Worm (Caenorhabditis elegans): ENCODE measurements around the gene ugt-66.

The ugt-66 gene

DNA sequence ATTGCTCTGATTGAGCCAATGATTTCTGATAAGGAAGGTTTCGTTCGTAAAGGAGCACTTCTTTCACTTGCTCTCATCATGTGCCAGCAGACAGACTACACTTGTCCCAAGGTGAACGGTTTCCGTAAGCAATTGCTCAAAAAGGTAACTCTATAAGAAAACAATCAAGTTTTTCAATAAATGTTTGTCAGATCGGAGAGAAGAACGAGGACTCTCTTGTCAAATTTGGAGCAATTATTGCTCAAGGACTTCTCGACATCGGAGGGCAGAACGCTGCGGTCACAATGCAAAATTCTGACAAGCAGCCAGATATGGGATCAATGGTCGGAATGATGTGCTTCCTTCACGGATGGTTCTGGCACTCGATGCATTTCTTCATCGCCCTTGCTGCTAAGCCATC, 6.9 kb upstream of the ugt-66 start:
- no peak for TF ChIP-seq lsy-2 (tag; optimal IDR thresholded peaks at IDR 0.05)
- no peak for TF ChIP-seq flh-1 (GFP tag; optimal IDR thresholded peaks at IDR 0.05)
- no peak for TF ChIP-seq nhr-12 (tag; optimal IDR thresholded peaks at IDR 0.05)
- no peak for TF ChIP-seq ceh-83 (GFP tag; optimal IDR thresholded peaks at IDR 0.05)

DNA sequence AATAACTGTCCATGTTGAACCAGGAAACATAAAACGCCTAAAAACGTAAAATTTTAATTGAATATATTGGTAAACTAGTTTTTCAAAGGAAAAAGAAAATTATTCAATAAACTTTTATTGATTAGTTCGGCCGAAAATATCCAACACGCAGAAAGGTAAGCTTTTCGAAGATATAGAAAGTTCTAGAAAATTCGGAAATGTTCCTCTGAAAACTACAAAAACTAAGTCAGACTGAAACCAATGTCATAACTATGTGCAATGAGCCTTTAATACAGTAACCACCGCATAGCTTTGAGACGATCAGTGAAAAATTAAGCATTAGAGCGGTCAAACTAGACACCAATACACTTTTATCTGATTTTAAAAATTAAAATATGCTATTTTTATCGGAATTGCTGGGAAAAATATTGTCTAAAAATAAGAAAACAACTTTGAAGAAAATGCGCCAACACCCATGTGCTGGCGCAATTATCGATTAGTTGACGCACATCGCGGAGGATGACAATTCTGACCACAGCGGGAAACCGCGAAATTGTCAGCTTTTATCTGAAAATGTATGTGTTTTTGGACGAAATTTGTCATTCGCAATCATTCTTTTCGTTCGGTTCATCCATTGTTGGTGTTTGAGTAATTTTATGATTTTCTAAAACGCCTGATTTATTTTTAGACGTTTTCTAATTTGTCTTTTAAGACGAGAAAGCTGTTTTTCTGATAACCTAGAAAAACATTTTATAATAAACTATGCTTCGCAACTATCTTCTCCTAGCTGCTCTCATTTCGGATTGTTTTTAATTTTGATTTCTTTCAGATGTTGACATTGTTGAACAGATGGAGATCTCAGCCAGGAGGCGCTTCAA, 4.2 kb upstream of the ugt-66 start, which contains the start of the genes C23G10.7 and rpn-2:
Gene C23G10.7 (minus strand): TSS at position 37 of the 857 bp plus-strand sequence.
Gene rpn-2 (plus strand): TSS at position 807 of the 857 bp plus-strand sequence.
- TF ChIP-seq nhr-12 (tag; optimal IDR thresholded peaks at IDR 0.05), result no peak
- TF ChIP-seq unc-120 (tag; optimal IDR thresholded peaks at IDR 0.05; ENCODE audit: poor library complexity, severe bottlenecking), result peak; percentile 23
- TF ChIP-seq lsy-2 (tag; optimal IDR thresholded peaks at IDR 0.05), result peak; percentile 49
- peak; percentile 34 for TF ChIP-seq mep-1 (tag; optimal IDR thresholded peaks at IDR 0.05)

DNA sequence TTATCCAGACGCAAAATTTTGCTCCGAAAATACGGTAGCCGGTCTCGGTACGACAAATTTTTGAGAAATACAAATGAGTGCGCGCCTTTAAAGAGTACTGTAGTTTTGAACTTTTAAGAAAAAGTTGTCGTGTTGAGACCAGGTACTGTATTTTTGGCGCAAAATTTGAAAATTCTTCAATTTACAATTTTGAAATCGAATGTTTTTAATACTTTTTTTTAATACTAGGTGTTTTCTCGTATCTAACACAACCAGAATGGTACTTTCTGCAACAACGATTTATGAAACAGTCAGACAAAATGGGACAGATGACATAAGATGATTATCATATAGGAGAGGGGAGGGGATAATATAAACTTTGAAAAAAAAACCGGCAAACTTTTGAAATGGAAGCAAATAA, 1.3 kb upstream of the ugt-66 start:
- TF ChIP-seq ces-1 (GFP tag; optimal IDR thresholded peaks at IDR 0.05) (no peak), ceh-39 (tag; optimal IDR thresholded peaks at IDR 0.05) (no peak), unc-39 (tag; optimal IDR thresholded peaks at IDR 0.05) (no peak), mep-1 (tag; optimal IDR thresholded peaks at IDR 0.05) (no peak), ztf-11 (tag; optimal IDR thresholded peaks at IDR 0.05) (no peak), snpc-4 (tag; optimal IDR thresholded peaks at IDR 0.05) (no peak), ham-2 (GFP tag; optimal IDR thresholded peaks at IDR 0.05) (no peak), unc-62 (GFP tag; optimal IDR thresholded peaks at IDR 0.05) (no peak), mls-2 (tag; optimal IDR thresholded peaks at IDR 0.05) (no peak), nhr-76 (tag; optimal IDR thresholded peaks at IDR 0.05) (no peak), drap-1 (GFP tag; optimal IDR thresholded peaks at IDR 0.05) (no peak), sptf-1 (tag; optimal IDR thresholded peaks at IDR 0.05) (no peak), cnd-1 (tag; optimal IDR thresholded peaks at IDR 0.05) (no peak), lsy-2 (tag; optimal IDR thresholded peaks at IDR 0.05) (no peak), mab-5 (tag; optimal IDR thresholded peaks at IDR 0.05) (no peak), sem-2 (GFP tag; optimal IDR thresholded peaks at IDR 0.05) (no peak), nhr-28 (tag; optimal IDR thresholded peaks at IDR 0.05) (no peak)

DNA sequence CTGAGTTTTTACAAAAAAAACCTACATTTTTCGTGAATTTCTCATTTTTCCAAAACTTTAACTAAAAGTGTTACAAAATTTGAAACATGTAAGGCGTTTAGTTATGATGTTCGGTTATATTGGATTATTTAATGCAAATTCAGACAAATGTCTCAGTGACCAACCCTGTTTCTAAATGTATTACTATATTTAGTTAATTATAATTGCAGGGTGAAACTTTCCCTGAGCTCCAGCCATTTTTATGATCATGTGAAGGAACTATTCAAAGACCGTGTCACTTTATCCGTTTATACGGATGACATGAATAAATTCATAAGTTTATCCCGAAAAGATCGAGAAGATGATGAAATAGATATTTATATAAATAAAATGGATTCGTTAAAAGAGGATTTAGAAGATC, 3.6 kb downstream of the ugt-66 start, which contains the start of gene C23G10.5:
Gene C23G10.5 (plus strand): TSS at position 301 of the 400 bp plus-strand sequence.
- TF ChIP-seq elt-1 (tag; optimal IDR thresholded peaks at IDR 0.05; ENCODE audit: borderline replicate concordance, insufficient read depth), result peak; percentile 48
- no peak for TF ChIP-seq lin-32 (GFP tag; optimal IDR thresholded peaks at IDR 0.05)
- TF ChIP-seq bed-3 (GFP tag; optimal IDR thresholded peaks at IDR 0.05), result no peak
- no peak for TF ChIP-seq tbx-8 (GFP tag; optimal IDR thresholded peaks at IDR 0.05)
- TF ChIP-seq unc-120 (tag; optimal IDR thresholded peaks at IDR 0.05; ENCODE audit: poor library complexity, severe bottlenecking), result no peak
- TF ChIP-seq mls-2 (tag; optimal IDR thresholded peaks at IDR 0.05), result no peak

DNA sequence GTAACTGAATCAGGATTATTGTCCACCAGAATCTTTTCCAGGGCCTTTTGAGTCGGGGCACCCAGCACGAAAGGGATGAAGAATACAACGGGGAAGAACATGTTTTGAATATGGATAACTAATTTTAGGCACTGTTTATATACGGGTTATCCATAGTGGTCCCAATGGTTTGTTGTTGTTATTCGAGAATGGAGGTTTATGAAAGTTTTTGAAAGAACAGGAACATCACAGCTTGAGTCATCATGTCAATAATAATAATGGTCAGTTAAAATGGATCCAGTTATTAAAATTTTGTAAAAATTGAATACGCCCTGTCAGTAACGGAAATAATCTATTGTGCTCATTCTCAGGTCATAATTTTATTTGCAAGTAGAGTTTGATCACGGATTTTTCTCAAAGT, 11.3 kb downstream of the ugt-66 start, which contains the start of gene nas-28:
Gene nas-28 (minus strand): TSS at position 101 of the 400 bp plus-strand sequence.
- no peak for TF ChIP-seq nhr-76 (tag; optimal IDR thresholded peaks at IDR 0.05)
- no peak for TF ChIP-seq elt-3 (tag; optimal IDR thresholded peaks at IDR 0.05)
- TF ChIP-seq lin-32 (GFP tag; optimal IDR thresholded peaks at IDR 0.05), result no peak
- TF ChIP-seq mab-5 (tag; optimal IDR thresholded peaks at IDR 0.05), result no peak
- no peak for TF ChIP-seq M03D4.4 (tag; optimal IDR thresholded peaks at IDR 0.05)
- TF ChIP-seq snpc-4 (tag; optimal IDR thresholded peaks at IDR 0.05), result no peak

DNA sequence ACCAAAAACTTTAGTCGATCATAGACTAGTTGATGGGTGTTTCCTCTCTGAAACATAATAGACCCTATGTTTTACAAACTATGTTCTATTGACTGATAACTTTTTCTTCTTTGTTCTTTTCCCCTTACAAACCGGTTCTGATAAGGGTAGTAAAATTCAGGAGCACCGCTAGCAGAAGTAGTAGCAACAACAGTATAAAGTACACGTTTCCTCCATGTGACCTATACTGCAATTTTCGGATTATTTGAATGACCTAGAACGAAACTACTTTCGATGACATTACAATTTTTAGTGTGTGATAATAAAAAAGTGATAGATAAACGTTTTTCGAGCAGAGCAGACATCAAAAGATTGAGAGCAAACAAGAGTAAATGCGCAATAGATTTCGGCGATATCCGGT, 14.1 kb downstream of the ugt-66 start:
- TF ChIP-seq blmp-1 (tag; optimal IDR thresholded peaks at IDR 0.05) (no peak), sem-2 (GFP tag; optimal IDR thresholded peaks at IDR 0.05) (no peak), ceh-83 (GFP tag; optimal IDR thresholded peaks at IDR 0.05) (no peak), mab-5 (tag; optimal IDR thresholded peaks at IDR 0.05) (no peak), ces-1 (GFP tag; optimal IDR thresholded peaks at IDR 0.05) (no peak), flh-1 (GFP tag; optimal IDR thresholded peaks at IDR 0.05) (no peak), hlh-1 (tag; optimal IDR thresholded peaks at IDR 0.05) (no peak), drap-1 (GFP tag; optimal IDR thresholded peaks at IDR 0.05) (no peak), cnd-1 (tag; optimal IDR thresholded peaks at IDR 0.05) (no peak), unc-120 (tag; optimal IDR thresholded peaks at IDR 0.05; ENCODE audit: poor library complexity, severe bottlenecking) (no peak), mep-1 (tag; optimal IDR thresholded peaks at IDR 0.05) (no peak), lsy-2 (tag; optimal IDR thresholded peaks at IDR 0.05) (no peak), zip-8 (tag; optimal IDR thresholded peaks at IDR 0.05) (no peak), unc-39 (tag; optimal IDR thresholded peaks at IDR 0.05) (no peak), pha-4 (tag; optimal IDR thresholded peaks at IDR 0.05) (no peak), nhr-2 (tag; optimal IDR thresholded peaks at IDR 0.05) (no peak), elt-3 (tag; optimal IDR thresholded peaks at IDR 0.05) (no peak), snpc-4 (tag; optimal IDR thresholded peaks at IDR 0.05) (no peak), unc-62 (GFP tag; optimal IDR thresholded peaks at IDR 0.05) (no peak), nhr-12 (tag; optimal IDR thresholded peaks at IDR 0.05) (no peak)
